Worm (Caenorhabditis elegans) whole organism, midembryonic: Measurements from ENCODE around the gene sulp-8.

Source experiments
- T22C8.4 ChIP-seq: fragments of 200-800 bp; sonication (Bioruptor generic); IDR thresholded peaks from 2 replicates; pipeline ENCODE4 v1.3.6; 2022; ENCODE audit warnings: missing genetic modification characterization, missing compliant biosample characterization
- cog-1 ChIP-seq: sonication (generic microtip); optimal IDR thresholded peaks from 2 replicates; lab custom pipeline; 2016; ENCODE audit warnings: missing genetic modification characterization, missing compliant biosample characterization
- flt-1 ChIP-seq: fragments of 200-800 bp; sonication (Bioruptor generic); IDR thresholded peaks from 2 replicates; pipeline ENCODE4 v1.3.6; 2022; ENCODE audit warnings: missing genetic modification characterization, missing compliant biosample characterization
- klf-2 ChIP-seq: fragments of 200-800 bp; sonication (Bioruptor generic); conservative IDR thresholded peaks from 2 replicates; pipeline ENCODE4 v1.3.6; 2022; ENCODE audit warnings: missing genetic modification reagents, missing genetic modification characterization, missing compliant biosample characterization
- med-1 ChIP-seq: sonication (generic microtip); optimal IDR thresholded peaks from 2 replicates; lab custom pipeline; 2017; ENCODE audit warnings: missing genetic modification characterization, mild to moderate bottlenecking, missing compliant biosample characterization, antibody characterized with exemption, missing genetic modification reagents; ENCODE audit not compliant: insufficient read depth
- ref-1 ChIP-seq: fragments of 200-800 bp; sonication (Bioruptor generic); conservative IDR thresholded peaks from 2 replicates; pipeline ENCODE4 v1.3.6; 2022; ENCODE audit warnings: missing genetic modification reagents, missing genetic modification characterization, missing compliant biosample characterization
- tab-1 ChIP-seq: fragments of 200-800 bp; sonication (Bioruptor generic); IDR thresholded peaks from 2 replicates; pipeline ENCODE4 v1.3.6; 2022; ENCODE audit warnings: missing genetic modification characterization, missing compliant biosample characterization
- ztf-23 ChIP-seq: fragments of 200-800 bp; sonication (Bioruptor generic); IDR thresholded peaks from 2 replicates; pipeline ENCODE4 v1.3.6; 2022; ENCODE audit warnings: missing genetic modification reagents, missing genetic modification characterization, missing compliant biosample characterization
- ztf-29 ChIP-seq: fragments of 200-800 bp; sonication (Bioruptor generic); IDR thresholded peaks from 2 replicates; pipeline ENCODE4 v1.3.6; 2022; ENCODE audit warnings: missing genetic modification reagents, missing genetic modification characterization, missing compliant biosample characterization

sulp-8 gene

ce11 chrV:9633313-9633712 lies 40.2 kb downstream of the sulp-8 start, which contains the start of gene col-147:
TSS of gene col-147 (minus strand) at chrV:9633338.
- TF ChIP-seq cog-1 (tag; lab: Kevin White, UChicago): no peak
- TF ChIP-seq flt-1: no peak
- TF ChIP-seq klf-2 (GFP tag; lab: Robert Waterston, UW): no peak
- TF ChIP-seq T22C8.4: no peak
- TF ChIP-seq med-1 (GFP tag; lab: Kevin White, UChicago): no peak
- TF ChIP-seq tab-1: no peak
- no peak for TF ChIP-seq ref-1 (GFP tag; lab: Robert Waterston, UW)
- no peak for TF ChIP-seq ztf-29 (GFP tag; lab: Robert Waterston, UW)
- no peak for TF ChIP-seq ztf-23 (GFP tag; lab: Robert Waterston, UW)

ce11 chrV:9632348-9632747 lies 41.1 kb downstream of the sulp-8 start:
- TF ChIP-seq cog-1 (tag; lab: Kevin White, UChicago): no peak
- no peak for TF ChIP-seq med-1 (GFP tag; lab: Kevin White, UChicago)
- TF ChIP-seq ref-1 (GFP tag; lab: Robert Waterston, UW): no peak
- no peak for TF ChIP-seq T22C8.4
- no peak for TF ChIP-seq tab-1
- no peak for TF ChIP-seq ztf-23 (GFP tag; lab: Robert Waterston, UW)
- no peak for TF ChIP-seq klf-2 (GFP tag; lab: Robert Waterston, UW)
- TF ChIP-seq flt-1: no peak
- TF ChIP-seq ztf-29 (GFP tag; lab: Robert Waterston, UW): no peak

DNA sequence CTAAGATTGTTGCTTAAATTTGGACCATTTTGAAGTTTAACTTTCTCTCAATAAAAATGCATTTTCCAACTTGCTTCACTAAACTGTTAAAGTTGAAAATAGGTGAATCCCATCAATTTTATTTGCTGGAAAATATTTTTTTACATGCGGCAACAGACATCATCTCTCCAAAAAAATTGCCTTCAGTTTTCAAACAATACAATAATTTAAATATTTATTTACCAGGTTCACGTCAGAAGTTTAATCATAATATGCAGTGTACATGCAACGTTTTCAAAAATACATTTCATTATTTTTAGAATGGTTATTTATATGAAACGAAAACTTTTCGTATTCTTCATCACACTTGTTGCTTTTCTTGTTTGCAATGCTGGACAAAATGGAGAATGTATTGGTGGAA lies 42.5 kb downstream of the sulp-8 start, which contains the start of gene T06E4.5:
TSS of gene T06E4.5 (plus strand) at position 301 of the 400 bp plus-strand sequence.
- TF ChIP-seq tab-1: no peak
- no peak for TF ChIP-seq flt-1
- TF ChIP-seq ref-1 (GFP tag; lab: Robert Waterston, UW): no peak
- no peak for TF ChIP-seq cog-1 (tag; lab: Kevin White, UChicago)
- TF ChIP-seq ztf-29 (GFP tag; lab: Robert Waterston, UW): no peak
- no peak for TF ChIP-seq ztf-23 (GFP tag; lab: Robert Waterston, UW)
- no peak for TF ChIP-seq klf-2 (GFP tag; lab: Robert Waterston, UW)
- TF ChIP-seq med-1 (GFP tag; lab: Kevin White, UChicago): no peak
- TF ChIP-seq T22C8.4: no peak

DNA sequence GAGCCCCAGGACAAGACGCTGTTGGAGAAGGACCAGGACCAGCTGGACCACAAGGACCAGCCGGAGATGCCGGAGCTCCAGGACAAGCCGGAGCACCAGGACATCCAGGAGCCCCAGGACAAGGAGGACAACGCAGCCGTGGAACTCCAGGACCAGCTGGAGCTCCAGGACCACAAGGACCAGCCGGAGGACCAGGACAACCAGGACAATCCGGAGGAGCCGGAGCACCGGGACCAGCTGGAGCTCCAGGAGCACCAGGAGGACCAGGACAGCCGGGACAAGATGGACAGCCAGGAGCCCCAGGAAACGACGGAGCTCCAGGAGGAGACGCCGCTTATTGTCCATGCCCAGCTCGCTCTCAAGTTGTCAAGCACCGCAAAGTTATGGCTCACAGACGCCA lies 42.9 kb downstream of the sulp-8 start:
- no peak for TF ChIP-seq ref-1 (GFP tag; lab: Robert Waterston, UW)
- TF ChIP-seq med-1 (GFP tag; lab: Kevin White, UChicago): no peak
- no peak for TF ChIP-seq ztf-29 (GFP tag; lab: Robert Waterston, UW)

ce11 chrV:9629643-9630042 lies 43.8 kb downstream of the sulp-8 start, which contains the start of gene col-146:
TSS of gene col-146 (plus strand) at chrV:9629943.
- no peak for TF ChIP-seq ztf-23 (GFP tag; lab: Robert Waterston, UW)
- no peak for TF ChIP-seq ztf-29 (GFP tag; lab: Robert Waterston, UW)
- no peak for TF ChIP-seq ref-1 (GFP tag; lab: Robert Waterston, UW)
- no peak for TF ChIP-seq med-1 (GFP tag; lab: Kevin White, UChicago)
- no peak for TF ChIP-seq tab-1
- TF ChIP-seq T22C8.4: no peak
- TF ChIP-seq flt-1: no peak
- TF ChIP-seq klf-2 (GFP tag; lab: Robert Waterston, UW): no peak
- TF ChIP-seq cog-1 (tag; lab: Kevin White, UChicago): no peak

DNA sequence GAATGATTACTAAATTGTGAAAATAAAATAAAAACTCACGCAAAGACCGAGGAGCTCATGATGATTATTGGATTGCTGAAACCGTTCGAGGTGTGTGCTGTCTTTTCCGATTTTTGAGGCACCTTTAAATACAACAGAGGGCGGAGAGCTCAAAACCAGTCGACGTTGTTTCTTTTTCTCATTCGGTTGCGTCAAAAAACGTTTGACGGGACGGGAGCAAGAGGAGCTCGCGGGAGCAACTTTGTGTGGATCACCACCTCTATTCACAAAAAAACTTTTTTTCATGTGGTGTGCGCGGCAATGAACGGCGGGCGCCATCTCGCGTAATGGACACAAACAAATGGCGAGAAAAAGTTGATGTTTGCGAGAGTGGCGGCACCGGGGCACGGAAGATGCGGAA lies 44.4 kb downstream of the sulp-8 start, which contains the start of gene idpc-3:
TSS of gene idpc-3 (minus strand) at position 101 of the 400 bp plus-strand sequence.
- TF ChIP-seq klf-2 (GFP tag; lab: Robert Waterston, UW): no peak
- no peak for TF ChIP-seq cog-1 (tag; lab: Kevin White, UChicago)
- no peak for TF ChIP-seq ztf-23 (GFP tag; lab: Robert Waterston, UW)
- no peak for TF ChIP-seq ref-1 (GFP tag; lab: Robert Waterston, UW)
- no peak for TF ChIP-seq med-1 (GFP tag; lab: Kevin White, UChicago)
- TF ChIP-seq ztf-29 (GFP tag; lab: Robert Waterston, UW): no peak
- TF ChIP-seq T22C8.4: no peak
- TF ChIP-seq tab-1: no peak
- no peak for TF ChIP-seq flt-1

DNA sequence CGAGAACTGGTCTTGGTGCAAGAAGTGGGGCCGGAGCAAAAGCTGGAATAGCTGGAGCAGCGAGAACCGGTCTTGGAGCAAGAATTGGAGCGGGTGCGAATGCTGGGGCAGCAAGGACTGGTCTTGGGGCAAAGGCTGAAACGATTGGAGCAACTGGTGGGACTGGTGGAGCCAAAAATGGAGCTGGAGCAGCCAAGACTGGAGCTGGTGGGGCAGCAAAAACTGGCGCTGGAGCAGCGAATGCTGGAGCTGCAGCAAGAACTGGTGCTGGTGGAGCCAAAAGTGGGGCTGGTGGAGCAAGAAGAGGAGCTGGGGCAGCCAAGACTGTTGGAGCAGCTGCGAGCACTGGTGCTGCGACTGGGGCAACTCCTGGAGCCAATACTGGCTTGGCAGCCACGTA lies 44.9 kb downstream of the sulp-8 start:
- TF ChIP-seq flt-1 (no peak), tab-1 (no peak), cog-1 (tag; lab: Kevin White, UChicago) (no peak), T22C8.4 (no peak), ref-1 (GFP tag; lab: Robert Waterston, UW) (no peak), klf-2 (GFP tag; lab: Robert Waterston, UW) (no peak), ztf-29 (GFP tag; lab: Robert Waterston, UW) (no peak), med-1 (GFP tag; lab: Kevin White, UChicago) (no peak)

DNA sequence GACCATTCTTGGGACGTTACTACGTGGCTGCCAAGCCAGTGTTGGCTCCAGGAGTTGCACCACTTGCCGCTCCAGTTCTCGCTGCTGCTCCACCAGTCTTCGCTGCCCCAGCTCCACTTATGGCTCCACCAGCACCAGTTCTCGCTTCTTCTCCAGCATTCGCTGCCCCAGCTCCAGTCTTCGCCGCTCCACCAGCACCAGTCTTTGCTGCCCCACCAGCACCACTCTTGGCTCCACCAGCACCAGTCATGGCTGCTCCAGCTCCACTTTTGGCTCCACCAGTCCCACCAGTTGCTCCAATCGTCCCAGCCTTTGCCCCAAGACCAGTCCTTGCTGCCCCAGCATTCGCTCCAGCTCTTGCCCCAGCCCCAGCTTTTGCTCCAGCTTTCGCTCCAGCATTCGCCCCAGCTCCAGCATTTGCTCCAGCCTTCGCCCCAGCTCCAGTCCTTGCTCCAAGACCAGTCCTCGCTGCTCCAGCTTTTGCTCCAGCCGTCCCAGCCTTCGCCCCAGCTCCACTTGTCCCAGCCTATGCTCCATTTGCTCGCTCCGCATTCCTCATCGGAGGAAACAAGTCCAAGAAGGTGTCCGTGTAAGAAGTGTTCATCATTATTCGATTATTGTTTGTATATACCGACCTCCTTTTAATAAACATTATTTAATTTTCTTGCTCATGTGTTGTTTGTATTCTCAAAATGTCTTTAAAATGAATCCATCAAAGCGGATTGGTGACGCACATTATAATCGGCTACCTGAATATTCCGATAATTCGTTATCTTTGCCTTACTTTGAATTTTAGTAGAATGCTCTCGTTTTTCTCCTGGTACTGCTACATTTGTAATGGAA lies 47.6 kb downstream of the sulp-8 start, which contains the start of gene T06E4.7:
TSS of gene T06E4.7 (plus strand) at position 793 of the 843 bp plus-strand sequence.
- no peak for TF ChIP-seq klf-2 (GFP tag; lab: Robert Waterston, UW)
- no peak for TF ChIP-seq T22C8.4
- no peak for TF ChIP-seq med-1 (GFP tag; lab: Kevin White, UChicago)
- TF ChIP-seq ztf-23 (GFP tag; lab: Robert Waterston, UW): no peak
- TF ChIP-seq ref-1 (GFP tag; lab: Robert Waterston, UW): no peak
- TF ChIP-seq flt-1: no peak
- no peak for TF ChIP-seq cog-1 (tag; lab: Kevin White, UChicago)
- TF ChIP-seq tab-1: no peak; the same call in 1 of the 2 replicates
- no peak for TF ChIP-seq ztf-29 (GFP tag; lab: Robert Waterston, UW)

- TF ChIP-seq flt-1 (no peak), ref-1 (GFP tag; lab: Robert Waterston, UW) (no peak), med-1 (GFP tag; lab: Kevin White, UChicago) (no peak), ztf-23 (GFP tag; lab: Robert Waterston, UW) (no peak), klf-2 (GFP tag; lab: Robert Waterston, UW) (no peak), cog-1 (tag; lab: Kevin White, UChicago) (no peak), tab-1 (no peak), T22C8.4 (no peak), ztf-29 (GFP tag; lab: Robert Waterston, UW) (no peak)
These were observed 48.3 kb downstream of the sulp-8 start, which contains the start of gene idpc-4 for ce11 chrV:9625122-9625521. TSS of gene idpc-4 (plus strand) at chrV:9625422.
